Fruit fly (Drosophila melanogaster) whole organism, embryonic: ENCODE measurements around the gene Tollo.

Experiments
- C15 ChIP-seq: fragments of 200-800 bp; sonication (Bioruptor generic); IDR thresholded peaks from 3 replicates; pipeline ENCODE4 v1.3.6; 2022; ENCODE audit warnings: missing biosample characterization, missing genetic modification characterization
- CG10543 ChIP-seq: fragments of 200-800 bp; sonication (Bioruptor generic); optimal IDR thresholded peaks from 3 replicates; lab custom pipeline; 2017; ENCODE audit warnings: missing biosample characterization, mild to moderate bottlenecking, missing genetic modification characterization, moderate library complexity
- CG15601 ChIP-seq: fragments of 200-800 bp; sonication (Bioruptor generic); optimal IDR thresholded peaks from 3 replicates; lab custom pipeline; 2019; ENCODE audit warnings: missing biosample characterization, mild to moderate bottlenecking, missing genetic modification characterization, moderate library complexity
- CG1792 ChIP-seq: fragments of 200-800 bp; sonication (Bioruptor generic); optimal IDR thresholded peaks from 2 replicates; lab custom pipeline; 2016; ENCODE audit warnings: missing biosample characterization, missing genetic modification characterization
- CG4854 ChIP-seq: fragments of 200-800 bp; sonication (Bioruptor generic); optimal IDR thresholded peaks from 2 replicates; lab custom pipeline; 2016; ENCODE audit warnings: missing biosample characterization, missing genetic modification characterization, inconsistent platforms
- Dp ChIP-seq: fragments of 200-800 bp; sonication (Bioruptor generic); optimal IDR thresholded peaks from 2 replicates; lab custom pipeline; 2018; ENCODE audit warnings: missing biosample characterization, mild to moderate bottlenecking, missing genetic modification characterization, moderate library complexity
- Fer3 ChIP-seq: fragments of 200-800 bp; sonication (Bioruptor generic); optimal IDR thresholded peaks from 2 replicates; lab custom pipeline; 2018; ENCODE audit warnings: missing biosample characterization, mild to moderate bottlenecking, missing genetic modification characterization, moderate library complexity
- Hr51 ChIP-seq, 2 experiments: fragments of 200-800 bp; sonication (Bioruptor generic); optimal IDR thresholded peaks; 2 replicates in 1 of 2; 3 replicates in 1 of 2; lab custom pipeline; 2016 to 2018; ENCODE audit warnings: missing biosample characterization in 2 of 2, missing genetic modification characterization in 2 of 2, mild to moderate bottlenecking in 1 of 2, moderate library complexity in 1 of 2
- Jarid2 ChIP-seq: fragments of 200-800 bp; sonication (Bioruptor generic); optimal IDR thresholded peaks from 3 replicates; lab custom pipeline; 2017; ENCODE audit warnings: mild to moderate bottlenecking, missing biosample characterization, missing genetic modification reagents, missing genetic modification characterization
- Opbp ChIP-seq: fragments of 200-800 bp; sonication (Bioruptor generic); IDR thresholded peaks from 3 replicates; pipeline ENCODE4 v1.3.6; 2022; ENCODE audit warnings: missing biosample characterization, missing genetic modification characterization; ENCODE audit not compliant: partially characterized antibody
- Usf ChIP-seq: fragments of 200-800 bp; sonication (Bioruptor generic); optimal IDR thresholded peaks from 2 replicates; lab custom pipeline; 2017; ENCODE audit warnings: missing genotype, missing biosample characterization, missing genetic modification characterization
- emc ChIP-seq: fragments of 200-800 bp; sonication (Bioruptor generic); optimal IDR thresholded peaks from 2 replicates; lab custom pipeline; 2016; ENCODE audit warnings: missing biosample characterization, missing genetic modification characterization
- esg ChIP-seq: fragments of 200-800 bp; sonication (Bioruptor generic); conservative IDR thresholded peaks from 2 replicates; pipeline ENCODE4 v1.3.6; 2022; ENCODE audit warnings: missing biosample characterization, missing genetic modification characterization
- luna ChIP-seq: fragments of 200-800 bp; sonication (Bioruptor generic); optimal IDR thresholded peaks from 2 replicates; lab custom pipeline; 2016; ENCODE audit warnings: missing biosample characterization, missing genetic modification characterization

- TF ChIP-seq Usf (GFP tag; lab: Kevin White, UChicago) (no peak), CG4854 (GFP tag; lab: Kevin White, UChicago) (no peak), Opbp (GFP tag; lab: Robert Waterston, UW) (no peak), Jarid2 (no peak), emc (GFP tag; lab: Kevin White, UChicago) (no peak), Hr51 (GFP tag; optimal IDR thresholded peaks at IDR 0.05; lab: Kevin White, UChicago) (no peak), luna (no peak), Dp (GFP tag; lab: Kevin White, UChicago) (no peak), esg (no peak), Fer3 (no peak), C15 (GFP tag; lab: Robert Waterston, UW) (no peak), CG1792 (no peak), CG15601 (tag; lab: Kevin White, UChicago) (no peak), CG10543 (GFP tag; lab: Kevin White, UChicago) (no peak)
These were observed 20.8 kb upstream of the Tollo start for dm6 chr3L:15214348-15215238.
